Worm (Caenorhabditis elegans): ENCODE results near the gene T04F3.3.

Gene T04F3.3

DNA sequence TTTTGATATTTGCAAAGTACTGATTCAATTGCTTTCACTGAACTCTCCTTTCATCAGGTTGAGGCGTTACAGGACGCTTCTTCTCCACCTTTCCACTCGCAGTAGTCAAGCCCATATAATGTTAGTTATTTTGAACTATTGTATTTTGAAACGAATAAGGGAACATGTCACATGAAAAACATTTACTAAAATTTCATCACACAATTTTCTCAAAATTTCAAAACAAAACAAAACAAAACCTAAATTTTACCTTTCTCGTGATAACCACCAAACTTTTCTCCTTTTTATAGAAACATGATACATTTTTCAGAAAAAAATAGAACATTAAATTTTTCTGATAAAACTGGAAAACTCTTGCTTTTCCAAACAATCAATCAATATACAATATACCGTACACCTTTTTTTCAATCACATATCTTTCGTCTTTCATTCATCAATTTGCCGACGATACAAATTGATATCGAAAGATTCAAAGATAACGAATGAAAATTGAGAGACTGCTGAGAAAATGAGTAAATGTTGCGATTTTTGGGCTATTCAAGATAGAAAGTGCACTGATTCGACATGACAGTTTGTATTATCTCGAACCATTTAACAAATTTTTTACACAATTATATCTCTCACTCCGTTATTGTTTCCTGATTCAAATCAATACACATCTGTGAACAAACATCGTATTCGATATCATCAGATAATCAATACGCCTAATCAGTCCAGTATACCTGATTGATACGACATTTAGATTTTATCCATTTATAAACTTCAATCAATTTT, 42.5 kb downstream of the T04F3.3 start (continued):
- no peak for TF ChIP-seq dmd-9 (GFP tag; IDR thresholded peaks at IDR 0.05)
- TF ChIP-seq dve-1 (tag; optimal IDR thresholded peaks at IDR 0.05; ENCODE audit: insufficient read depth), result peak; percentile 51
- TF ChIP-seq madf-9 (GFP tag; conservative IDR thresholded peaks at IDR 0.05), result no peak
- TF ChIP-seq unc-130 (GFP tag; optimal IDR thresholded peaks at IDR 0.05), result no peak
- TF ChIP-seq lim-7 (GFP tag; IDR thresholded peaks at IDR 0.05), result no peak
- no peak for TF ChIP-seq snpc-1.2 (GFP tag; IDR thresholded peaks at IDR 0.05)
- TF ChIP-seq snpc-4 (tag; optimal IDR thresholded peaks at IDR 0.05), result no peak
- no peak for TF ChIP-seq madf-5 (GFP tag; IDR thresholded peaks at IDR 0.05)
- no peak for TF ChIP-seq vab-7 (GFP tag; IDR thresholded peaks at IDR 0.05)
- TF ChIP-seq nhr-42 (GFP tag; IDR thresholded peaks at IDR 0.05), result 0 out of 2 replicates have a peak, but pooled peaks have one; percentile 35
- no peak for TF ChIP-seq spr-3 (GFP tag; optimal IDR thresholded peaks at IDR 0.05)
- TF ChIP-seq F10B5.3 (tag; optimal IDR thresholded peaks at IDR 0.05), result no peak
- TF ChIP-seq tag-97 (GFP tag; IDR thresholded peaks at IDR 0.05), result no peak
- TF ChIP-seq zip-2 (tag; optimal IDR thresholded peaks at IDR 0.05), result no peak
- no peak for TF ChIP-seq mep-1 (tag; optimal IDR thresholded peaks at IDR 0.05)
- peak; percentile 83 for TF ChIP-seq nhr-48 (tag; optimal IDR thresholded peaks at IDR 0.05)
- TF ChIP-seq arid-1 (GFP tag; conservative IDR thresholded peaks at IDR 0.05), result no peak
- no peak for TF ChIP-seq ztf-7 (tag; optimal IDR thresholded peaks at IDR 0.05)
- TF ChIP-seq ZK546.5 (tag; optimal IDR thresholded peaks at IDR 0.05), result no peak
- no peak for TF ChIP-seq nhr-11 (tag; optimal IDR thresholded peaks at IDR 0.05)
- no peak for TF ChIP-seq saeg-2 (GFP tag; IDR thresholded peaks at IDR 0.05)
- TF ChIP-seq nhr-41 (GFP tag; IDR thresholded peaks at IDR 0.05), result no peak
- TF ChIP-seq ztf-11 (tag; optimal IDR thresholded peaks at IDR 0.05), result no peak
- peak; percentile 47 for TF ChIP-seq hlh-11 (tag; optimal IDR thresholded peaks at IDR 0.05)
- no peak for TF ChIP-seq lin-29 (GFP tag; IDR thresholded peaks at IDR 0.05)
- no peak for TF ChIP-seq dpl-1 (GFP tag; optimal IDR thresholded peaks at IDR 0.05)
- TF ChIP-seq ces-1 (GFP tag; optimal IDR thresholded peaks at IDR 0.05), result no peak
- TF ChIP-seq R02D3.7 (tag; optimal IDR thresholded peaks at IDR 0.05), result no peak
- no peak for TF ChIP-seq mes-2 (tag; optimal IDR thresholded peaks at IDR 0.05; ENCODE audit: poor library complexity, severe bottlenecking)
- TF ChIP-seq spr-1 (tag; optimal IDR thresholded peaks at IDR 0.05), result no peak
- TF ChIP-seq set-16 (GFP tag; IDR thresholded peaks at IDR 0.05), result no peak
- TF ChIP-seq pha-4 (GFP tag; IDR thresholded peaks at IDR 0.05), result no peak
- no peak for TF ChIP-seq pha-4 (tag; optimal IDR thresholded peaks at IDR 0.05)
- TF ChIP-seq unc-62 (GFP tag; optimal IDR thresholded peaks at IDR 0.05 in 1 of 2), result peak in 1 of 2 experiments; percentile 60
- no peak for TF ChIP-seq unc-62 (tag; optimal IDR thresholded peaks at IDR 0.05)
- TF ChIP-seq lin-15B (tag; optimal IDR thresholded peaks at IDR 0.05), result no peak
- TF ChIP-seq hlh-30 (tag; optimal IDR thresholded peaks at IDR 0.05; ENCODE audit: insufficient read depth), result no peak

DNA sequence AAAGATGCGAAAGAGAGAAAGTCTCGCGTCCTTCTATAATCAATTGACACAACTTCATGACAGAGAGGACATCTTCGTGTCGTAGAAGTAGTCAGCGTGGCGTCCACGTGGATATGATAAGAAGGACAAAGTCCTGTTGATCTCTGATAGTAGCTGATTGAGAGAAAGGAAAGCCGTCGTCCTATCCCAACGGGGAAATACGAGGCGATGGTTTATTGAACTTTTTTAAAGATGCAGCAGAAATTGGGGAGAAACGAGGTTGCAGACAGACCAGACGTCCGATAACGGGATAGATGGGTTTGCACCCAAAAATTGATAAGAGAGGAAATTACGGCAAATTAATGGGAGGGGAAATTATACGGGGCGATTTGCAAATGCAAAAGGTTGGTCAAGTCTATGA, 43.8 kb downstream of the T04F3.3 start:
- peak; percentile 98 for TF ChIP-seq nhr-48 (tag; optimal IDR thresholded peaks at IDR 0.05)
- no peak for TF ChIP-seq fos-1 (tag; optimal IDR thresholded peaks at IDR 0.05)
- no peak for TF ChIP-seq nhr-10 (tag; optimal IDR thresholded peaks at IDR 0.05)
- TF ChIP-seq Y105C5A.15 (GFP tag; IDR thresholded peaks at IDR 0.05), result no peak
- TF ChIP-seq ceh-20 (GFP tag; IDR thresholded peaks at IDR 0.05), result peak; percentile 75; the same call in 1 of the 2 replicates
- peak; percentile 99 for TF ChIP-seq mxl-3 (GFP tag; optimal IDR thresholded peaks at IDR 0.05)
- TF ChIP-seq F10B5.3 (tag; optimal IDR thresholded peaks at IDR 0.05), result no peak
- peak; percentile 94 for TF ChIP-seq cey-2 (tag; optimal IDR thresholded peaks at IDR 0.05; ENCODE audit: borderline replicate concordance, insufficient read depth)
- TF ChIP-seq vab-7 (GFP tag; IDR thresholded peaks at IDR 0.05), result no peak
- 0 out of 2 replicates have a peak, but pooled peaks have one; percentile 11 for TF ChIP-seq hmg-1.1 (GFP tag; IDR thresholded peaks at IDR 0.05)
- TF ChIP-seq T20F7.1 (GFP tag; optimal IDR thresholded peaks at IDR 0.05), result no peak
- 0 out of 2 replicates have a peak, but pooled peaks have one; percentile 24 for TF ChIP-seq saeg-2 (GFP tag; IDR thresholded peaks at IDR 0.05)
- peak; percentile 86 for TF ChIP-seq nhr-28 (tag; optimal IDR thresholded peaks at IDR 0.05)
- TF ChIP-seq mxl-2 (GFP tag; conservative IDR thresholded peaks at IDR 0.05), result no peak
- TF ChIP-seq nhr-25 (tag; optimal IDR thresholded peaks at IDR 0.05; ENCODE audit: borderline replicate concordance, insufficient read depth), result peak; percentile 86
- TF ChIP-seq hlh-11 (tag; optimal IDR thresholded peaks at IDR 0.05), result peak; percentile 89
- TF ChIP-seq ceh-44 (GFP tag; IDR thresholded peaks at IDR 0.05), result no peak
- TF ChIP-seq lin-13 (GFP tag; optimal IDR thresholded peaks at IDR 0.05), result no peak
- TF ChIP-seq nhr-6 (tag; optimal IDR thresholded peaks at IDR 0.05), result no peak
